Worm (Caenorhabditis elegans) whole organism, L2 larva: Measurements from ENCODE around the gene snpc-1.1.

ENCODE experiments used
- F13H6.1 ChIP-seq: sonication (generic microtip); optimal IDR thresholded peaks from 2 replicates; lab custom pipeline; 2016; ENCODE audit warnings: missing genetic modification characterization, missing compliant biosample characterization
- ZK546.5 ChIP-seq: sonication (generic microtip); optimal IDR thresholded peaks from 2 replicates; lab custom pipeline; 2017; ENCODE audit warnings: missing biosample characterization, missing genetic modification characterization
- aly-2 ChIP-seq: fragments of 150-350 bp; optimal IDR thresholded peaks from 2 replicates; lab custom pipeline; 2014; ENCODE audit warnings: missing biosample characterization, missing genetic modification characterization
- blmp-1 ChIP-seq: sonication (generic microtip); optimal IDR thresholded peaks from 2 replicates; lab custom pipeline; 2017; ENCODE audit warnings: missing genetic modification characterization, mild to moderate bottlenecking, missing compliant biosample characterization, antibody characterized with exemption, moderate library complexity; ENCODE audit not compliant: insufficient read depth
- ceh-16 ChIP-seq: fragments of 150-350 bp; optimal IDR thresholded peaks from 2 replicates; lab custom pipeline; 2014; ENCODE audit warnings: missing biosample characterization, missing genetic modification characterization
- ceh-82 ChIP-seq: fragments of 150-350 bp; optimal IDR thresholded peaks from 2 replicates; lab custom pipeline; 2014; ENCODE audit warnings: missing biosample characterization, missing genetic modification characterization
- crh-2 ChIP-seq: sonication (generic microtip); optimal IDR thresholded peaks from 2 replicates; lab custom pipeline; 2017; ENCODE audit warnings: missing biosample characterization, missing genetic modification characterization
- dmd-4 ChIP-seq: sonication (generic microtip); optimal IDR thresholded peaks from 2 replicates; lab custom pipeline; 2017; ENCODE audit warnings: missing biosample characterization, missing genetic modification characterization
- egl-27 ChIP-seq: sonication (generic microtip); optimal IDR thresholded peaks from 3 replicates; lab custom pipeline; 2017; ENCODE audit warnings: missing biosample characterization, missing genetic modification reagents, missing genetic modification characterization
- elt-1 ChIP-seq: fragments of 150-350 bp; optimal IDR thresholded peaks from 2 replicates; lab custom pipeline; 2014; ENCODE audit warnings: missing biosample characterization, missing genetic modification characterization
- fos-1 ChIP-seq: fragments of 150-350 bp; optimal IDR thresholded peaks from 2 replicates; lab custom pipeline; 2014; ENCODE audit warnings: missing biosample characterization, missing genetic modification characterization
- gmeb-1 ChIP-seq: fragments of 150-350 bp; optimal IDR thresholded peaks from 2 replicates; lab custom pipeline; 2014; ENCODE audit warnings: missing biosample characterization, missing genetic modification characterization
- lin-11 ChIP-seq: fragments of 150-350 bp; sonication (generic microtip); optimal IDR thresholded peaks from 2 replicates; lab custom pipeline; 2014; ENCODE audit warnings: missing biosample characterization, missing genetic modification characterization, inconsistent platforms, mixed read lengths
- mab-5 ChIP-seq: fragments of 150-350 bp; optimal IDR thresholded peaks from 2 replicates; lab custom pipeline; 2014; ENCODE audit warnings: missing biosample characterization, missing genetic modification characterization
- mbf-1 ChIP-seq: sonication (generic microtip); optimal IDR thresholded peaks from 2 replicates; lab custom pipeline; 2017; ENCODE audit warnings: missing biosample characterization, missing genetic modification characterization
- nhr-10 ChIP-seq: sonication (generic microtip); optimal IDR thresholded peaks from 2 replicates; lab custom pipeline; 2017; ENCODE audit warnings: missing biosample characterization, missing genetic modification characterization
- nhr-12 ChIP-seq: fragments of 150-350 bp; optimal IDR thresholded peaks from 2 replicates; lab custom pipeline; 2014; ENCODE audit warnings: missing biosample characterization, missing genetic modification characterization
- nhr-237 ChIP-seq: fragments of 150-350 bp; optimal IDR thresholded peaks from 2 replicates; lab custom pipeline; 2014; ENCODE audit warnings: missing biosample characterization, missing genetic modification characterization
- nhr-25 ChIP-seq: fragments of 150-350 bp; sonication (generic microtip); optimal IDR thresholded peaks from 3 replicates; lab custom pipeline; 2014; ENCODE audit warnings: missing biosample characterization, missing genetic modification characterization
- peb-1 ChIP-seq: fragments of 150-350 bp; optimal IDR thresholded peaks from 2 replicates; lab custom pipeline; 2014; ENCODE audit warnings: missing biosample characterization, missing genetic modification characterization
- sem-4 ChIP-seq: fragments of 150-350 bp; optimal IDR thresholded peaks from 2 replicates; lab custom pipeline; 2014; ENCODE audit warnings: missing biosample characterization, missing genetic modification reagents, missing genetic modification characterization
- skn-1 ChIP-seq: sonication (generic microtip); optimal IDR thresholded peaks from 2 replicates; lab custom pipeline; 2017; ENCODE audit warnings: missing biosample characterization, missing genetic modification characterization
- sma-3 ChIP-seq: sonication (generic microtip); optimal IDR thresholded peaks from 2 replicates; lab custom pipeline; 2016; ENCODE audit warnings: missing genetic modification reagents, missing genetic modification characterization, missing compliant biosample characterization
- sma-9 ChIP-seq, 2 experiments: fragments of 150-350 bp in 1 of 2; sonication (generic microtip) in 1 of 2; optimal IDR thresholded peaks; 2 replicates each; lab custom pipeline; 2014 to 2016; ENCODE audit warnings: missing genetic modification characterization in 2 of 2, mild to moderate bottlenecking in 1 of 2, missing biosample characterization in 1 of 2, missing compliant biosample characterization in 1 of 2, missing genetic modification reagents in 1 of 2, moderate library complexity in 1 of 2
- snpc-4 ChIP-seq: fragments of 150-350 bp; optimal IDR thresholded peaks from 2 replicates; lab custom pipeline; 2014; ENCODE audit warnings: missing biosample characterization, missing genetic modification characterization
- unc-55 ChIP-seq: fragments of 150-350 bp; sonication (generic microtip); optimal IDR thresholded peaks from 3 replicates; lab custom pipeline; 2014; ENCODE audit warnings: missing biosample characterization, missing genetic modification reagents, missing genetic modification characterization
- zag-1 ChIP-seq: fragments of 150-350 bp; optimal IDR thresholded peaks from 2 replicates; lab custom pipeline; 2014; ENCODE audit warnings: missing biosample characterization, missing genetic modification characterization
- ztf-1 ChIP-seq: fragments of 200-800 bp; sonication (Bioruptor generic); conservative IDR thresholded peaks from 2 replicates; pipeline ENCODE4 v1.3.6; 2022; ENCODE audit warnings: missing genetic modification characterization, missing compliant biosample characterization
- ztf-4 ChIP-seq: fragments of 150-350 bp; optimal IDR thresholded peaks from 2 replicates; lab custom pipeline; 2014; ENCODE audit warnings: missing biosample characterization, missing genetic modification characterization

Gene snpc-1.1

DNA sequence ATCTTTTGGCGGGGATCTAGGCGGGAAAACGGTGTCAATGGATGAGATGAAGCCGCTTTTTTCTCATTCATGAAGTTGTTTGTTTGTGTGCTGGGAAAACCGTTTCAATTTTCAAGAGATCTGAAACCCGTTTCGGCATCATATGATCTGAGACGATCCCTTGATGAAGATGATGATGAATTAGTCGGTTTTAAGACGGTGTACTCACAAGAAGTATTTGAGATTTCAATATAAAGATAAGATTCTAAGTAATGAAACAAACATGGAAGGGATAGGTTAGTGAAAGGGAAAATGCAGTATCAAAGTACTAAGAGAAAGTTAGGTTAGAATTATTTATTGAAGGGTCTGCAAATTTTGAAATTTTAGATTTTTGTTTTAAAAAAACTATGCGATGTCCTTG, 27.1 kb upstream of the snpc-1.1 start:
- TF ChIP-seq nhr-25 (peak; percentile 75), unc-55 (no peak), nhr-237 (tag; lab: Kevin White, UChicago) (no peak), blmp-1 (tag; lab: Kevin White, UChicago) (peak; percentile 93), ztf-1 (GFP tag; lab: Robert Waterston, UW) (no peak), ceh-16 (tag; lab: Kevin White, UChicago) (peak; percentile 87), egl-27 (tag; lab: Kevin White, UChicago) (no peak), sem-4 (tag; lab: Kevin White, UChicago) (no peak), mab-5 (tag; lab: Kevin White, UChicago) (no peak), zag-1 (tag; lab: Kevin White, UChicago) (no peak), crh-2 (tag; lab: Kevin White, UChicago) (peak; percentile 17), ceh-82 (tag; lab: Kevin White, UChicago) (no peak)
- TF ChIP-seq, all 48 proteins: peak for 4

ce11 chrII:7806872-7807271, 25.8 kb upstream of the snpc-1.1 start:
- TF ChIP-seq sma-9 (GFP tag; optimal IDR thresholded peaks at IDR 0.05; lab: Kevin White, UChicago) (no peak), sma-9 (tag; optimal IDR thresholded peaks at IDR 0.05; lab: Kevin White, UChicago) (no peak), blmp-1 (tag; lab: Kevin White, UChicago) (peak; percentile 85), nhr-12 (tag; lab: Kevin White, UChicago) (no peak), nhr-10 (tag; lab: Kevin White, UChicago) (no peak), gmeb-1 (tag; lab: Kevin White, UChicago) (peak; percentile 55), nhr-25 (peak; percentile 89), egl-27 (tag; lab: Kevin White, UChicago) (no peak), F13H6.1 (tag; lab: Kevin White, UChicago) (peak; percentile 1), dmd-4 (no peak), mbf-1 (tag; lab: Kevin White, UChicago) (no peak)
- TF ChIP-seq, all 48 proteins: peak for 4

- TF ChIP-seq skn-1 = no peak
Observed at ce11 chrII:7806054-7806453, 25.0 kb upstream of the snpc-1.1 start.

DNA sequence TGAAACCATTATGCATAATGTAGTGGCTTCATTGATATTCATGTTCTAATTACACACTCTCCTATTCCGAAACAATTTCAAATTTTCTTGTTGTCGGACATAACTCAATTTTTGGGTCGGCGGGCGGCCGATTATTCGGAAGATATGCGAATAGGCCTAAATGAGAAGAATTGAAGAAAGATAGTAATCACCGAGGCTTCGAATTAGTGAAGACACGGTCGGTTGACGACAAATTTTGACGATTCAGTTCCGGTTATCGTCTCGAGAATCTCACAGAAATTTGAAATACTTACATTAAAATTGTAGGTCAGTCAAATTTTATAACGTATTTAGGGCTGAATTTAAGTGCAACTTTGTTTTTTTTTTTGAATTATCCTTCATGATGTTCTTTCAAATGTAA, 22.1 kb upstream of the snpc-1.1 start:
- TF ChIP-seq elt-1 (tag; lab: Kevin White, UChicago) (peak; percentile 17), ceh-16 (tag; lab: Kevin White, UChicago) (peak; percentile 85), sem-4 (tag; lab: Kevin White, UChicago) (no peak), nhr-25 (peak; percentile 8)

ce11 chrII:7801899-7802298, 20.8 kb upstream of the snpc-1.1 start:
- no peak for TF ChIP-seq sma-3 (GFP tag; lab: Kevin White, UChicago)
- peak; percentile 51 for TF ChIP-seq sma-9 (GFP tag; optimal IDR thresholded peaks at IDR 0.05; lab: Kevin White, UChicago)
- no peak for TF ChIP-seq sma-9 (tag; optimal IDR thresholded peaks at IDR 0.05; lab: Kevin White, UChicago)
- TF ChIP-seq ztf-4 (tag; lab: Kevin White, UChicago) = no peak
- peak; percentile 16 for TF ChIP-seq nhr-25
- TF ChIP-seq ceh-16 (tag; lab: Kevin White, UChicago) = peak; percentile 98
- TF ChIP-seq snpc-4 = no peak
- no peak for TF ChIP-seq ZK546.5 (tag; lab: Kevin White, UChicago)
- TF ChIP-seq peb-1 (tag; lab: Kevin White, UChicago) = no peak
- TF ChIP-seq elt-1 (tag; lab: Kevin White, UChicago) = peak; percentile 82
- TF ChIP-seq egl-27 (tag; lab: Kevin White, UChicago) = peak; percentile 3

- TF ChIP-seq fos-1 (tag; lab: Kevin White, UChicago) (peak; percentile 17), aly-2 (no peak), lin-11 (tag; lab: Kevin White, UChicago) (no peak)
- TF ChIP-seq, all 48 proteins: peak for 1
Observed at ce11 chrII:7801255-7801654, 20.2 kb upstream of the snpc-1.1 start.

DNA sequence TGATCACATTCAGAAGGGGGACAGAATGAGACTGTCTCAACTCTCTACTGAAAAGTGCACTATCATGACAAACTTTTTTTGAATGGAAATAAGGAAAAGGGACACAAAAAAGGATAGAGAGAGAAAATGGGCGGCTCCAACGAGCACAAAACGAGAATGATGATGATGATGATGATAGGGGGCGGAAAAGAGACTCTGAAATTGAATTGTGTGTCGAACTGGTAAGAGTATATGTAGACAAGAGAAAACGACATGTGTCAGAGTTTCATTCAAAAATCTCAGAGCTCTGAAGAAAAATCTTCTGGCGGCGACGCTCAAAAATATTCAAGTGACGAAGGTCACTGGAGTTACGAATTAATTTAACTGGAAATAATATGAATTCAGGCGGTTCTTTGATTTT, 14.2 kb upstream of the snpc-1.1 start:
- TF ChIP-seq blmp-1 (tag; lab: Kevin White, UChicago) (no peak), sma-9 (GFP tag; optimal IDR thresholded peaks at IDR 0.05; lab: Kevin White, UChicago) (no peak), sma-9 (tag; optimal IDR thresholded peaks at IDR 0.05; lab: Kevin White, UChicago) (no peak)
- TF ChIP-seq, all 48 proteins: peak for 0
